Worm (Caenorhabditis elegans): ENCODE data around the gene best-7.
"Not testable (repeated sequence)": the region's sequence is repeated elsewhere in the genome, so short reads cannot be mapped to it uniquely, and the experiment has no call there.

Gene best-7

DNA sequence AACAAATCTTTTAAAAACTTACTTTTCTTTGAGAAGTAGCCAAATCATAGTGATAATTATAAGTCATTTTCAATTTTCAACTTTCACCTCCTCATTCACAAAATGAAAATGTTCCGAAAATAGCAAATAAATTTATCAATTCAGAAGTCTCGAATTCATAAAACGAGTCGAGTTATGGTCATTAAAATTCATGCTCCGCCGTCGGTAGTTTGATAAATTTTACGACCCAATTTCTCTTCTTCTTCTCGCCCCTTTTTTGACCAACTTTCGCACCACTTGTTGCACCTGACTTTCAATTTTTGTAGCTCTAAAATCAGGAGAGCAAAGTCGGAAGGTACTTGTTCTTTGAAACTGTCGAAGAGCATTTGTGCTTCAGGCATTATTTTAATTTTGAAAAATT is at the start of gene best-7:
TSS of gene best-7 (minus strand) at position 239 of the 400 bp plus-strand sequence.
- no peak for TF ChIP-seq unc-62 (GFP tag; optimal IDR thresholded peaks at IDR 0.05)

DNA sequence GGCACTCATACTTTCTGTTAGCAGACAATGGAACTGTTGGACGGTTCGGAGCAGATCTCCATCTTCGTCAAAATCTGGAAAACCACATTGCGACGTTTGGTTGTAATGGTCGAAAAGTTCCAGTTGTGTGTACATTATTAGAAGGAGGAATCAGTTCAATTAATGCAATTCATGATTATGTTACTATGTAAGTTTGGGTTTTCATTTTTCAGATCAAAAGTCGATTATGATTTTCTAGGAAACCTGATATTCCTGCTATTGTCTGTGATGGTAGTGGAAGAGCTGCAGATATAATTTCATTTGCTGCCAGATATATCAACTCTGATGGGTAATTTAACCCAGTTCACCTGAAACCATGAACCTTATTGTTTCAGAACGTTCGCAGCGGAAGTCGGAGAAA is 45.9 kb upstream of the best-7 start:
- no peak for TF ChIP-seq unc-62 (GFP tag; optimal IDR thresholded peaks at IDR 0.05)

DNA sequence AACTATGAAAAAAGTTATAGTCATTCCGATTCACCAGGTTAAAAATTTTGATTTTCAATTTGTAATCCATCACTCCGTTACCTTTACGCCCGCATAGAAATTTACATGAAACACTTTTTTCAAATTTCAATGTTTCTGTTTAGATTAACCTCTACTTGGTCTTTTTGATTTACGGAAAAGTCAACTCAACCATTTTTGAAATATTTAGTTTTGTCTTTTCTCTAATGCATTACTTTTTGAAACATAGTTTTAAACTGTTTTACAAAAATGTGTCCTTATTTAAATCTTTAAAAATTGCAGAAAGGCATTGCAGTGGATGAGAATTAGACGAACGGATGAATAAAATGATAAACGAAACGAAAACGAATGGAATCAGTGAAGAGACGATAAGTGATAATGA is 43.0 kb upstream of the best-7 start, which contains the start of gene gtl-2:
TSS of gene gtl-2 (plus strand) at position 301 of the 400 bp plus-strand sequence.
- TF ChIP-seq unc-62 (GFP tag; optimal IDR thresholded peaks at IDR 0.05) = no peak

DNA sequence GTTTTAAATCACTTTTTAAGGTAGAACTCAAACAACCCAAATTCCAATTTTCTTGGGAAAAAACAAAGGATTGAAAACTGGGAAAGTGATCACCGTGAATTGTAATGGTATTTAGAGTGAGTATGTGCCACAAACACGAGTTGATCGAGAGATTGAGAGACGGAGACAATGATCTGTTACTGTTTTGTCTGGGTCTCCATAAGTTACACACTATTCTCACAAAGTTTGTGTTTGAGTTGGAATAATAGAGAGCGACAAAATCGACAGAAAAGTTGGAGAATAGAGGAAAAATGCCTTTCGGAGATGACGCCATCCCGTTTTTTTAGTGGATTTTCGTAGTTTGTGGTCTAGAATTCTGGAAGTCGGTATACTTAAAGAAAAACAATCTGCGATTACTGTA is 41.2 kb upstream of the best-7 start, which contains the start of gene nhr-7:
TSS of gene nhr-7 (minus strand) at position 101 of the 400 bp plus-strand sequence.
- TF ChIP-seq unc-62 (GFP tag; optimal IDR thresholded peaks at IDR 0.05) = no peak

DNA sequence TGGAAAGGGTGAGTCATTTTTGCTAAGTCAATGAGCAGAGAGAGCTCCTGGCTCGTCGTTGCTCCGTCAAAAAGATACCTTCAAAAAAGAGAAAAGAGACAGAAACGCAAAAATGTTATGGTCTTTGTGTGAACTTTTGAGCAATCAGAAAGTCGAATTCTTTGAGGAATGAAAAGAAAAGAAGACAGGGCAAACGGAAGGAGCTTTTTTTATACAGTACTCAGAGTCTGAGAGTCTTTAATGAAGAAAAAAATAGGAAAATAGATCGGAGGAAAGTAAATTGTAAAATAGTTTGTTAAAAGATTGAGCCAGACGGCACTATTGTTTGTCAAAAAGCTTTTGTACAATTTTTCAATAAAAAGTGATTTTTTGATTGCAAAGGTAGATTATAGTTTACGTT is 39.4 kb upstream of the best-7 start:
- TF ChIP-seq unc-62 (GFP tag; optimal IDR thresholded peaks at IDR 0.05) = no peak

DNA sequence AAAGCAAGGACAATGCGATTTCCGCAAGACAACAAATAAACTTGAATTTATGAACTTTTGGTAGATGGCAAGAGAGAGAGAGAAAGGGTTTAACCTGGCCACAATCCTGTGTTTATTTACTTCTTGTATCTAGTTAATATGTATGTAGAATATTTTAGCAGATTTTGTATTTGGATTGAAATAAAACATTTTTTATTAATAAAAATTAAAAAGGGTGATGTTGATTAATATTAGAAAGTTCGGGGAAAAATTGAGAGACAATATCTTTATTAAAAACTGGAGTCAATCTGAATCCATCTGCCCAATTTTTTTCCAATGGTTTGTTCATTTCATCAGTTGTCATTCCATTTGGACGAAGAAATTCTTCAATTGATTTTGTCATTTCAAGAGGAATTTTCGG is 36.0 kb upstream of the best-7 start, which contains the start of gene col-127:
TSS of gene col-127 (minus strand) at position 101 of the 400 bp plus-strand sequence.
- no peak for TF ChIP-seq unc-62 (GFP tag; optimal IDR thresholded peaks at IDR 0.05)

DNA sequence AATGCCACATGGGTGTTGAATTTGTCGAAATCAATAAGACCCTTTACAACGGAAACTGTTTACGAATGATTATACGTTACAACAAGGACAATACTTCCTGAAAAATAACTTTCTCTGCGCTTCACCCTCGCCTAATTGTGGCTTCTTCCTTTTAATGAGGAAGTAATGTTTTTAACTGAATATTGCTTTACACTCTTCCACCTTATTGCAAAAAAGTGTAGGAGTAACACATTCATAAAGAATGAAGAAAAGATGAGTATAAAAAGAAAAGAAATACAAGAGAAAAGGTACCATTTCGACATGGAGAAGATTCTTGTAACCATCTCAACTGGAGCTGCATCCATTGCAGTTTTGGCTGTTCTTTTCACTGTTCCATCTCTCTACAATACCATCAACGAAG is 33.0 kb upstream of the best-7 start, which contains the start of gene col-126:
TSS of gene col-126 (plus strand) at position 301 of the 400 bp plus-strand sequence.
- TF ChIP-seq unc-62 (GFP tag; optimal IDR thresholded peaks at IDR 0.05) = not testable (repeated sequence)

DNA sequence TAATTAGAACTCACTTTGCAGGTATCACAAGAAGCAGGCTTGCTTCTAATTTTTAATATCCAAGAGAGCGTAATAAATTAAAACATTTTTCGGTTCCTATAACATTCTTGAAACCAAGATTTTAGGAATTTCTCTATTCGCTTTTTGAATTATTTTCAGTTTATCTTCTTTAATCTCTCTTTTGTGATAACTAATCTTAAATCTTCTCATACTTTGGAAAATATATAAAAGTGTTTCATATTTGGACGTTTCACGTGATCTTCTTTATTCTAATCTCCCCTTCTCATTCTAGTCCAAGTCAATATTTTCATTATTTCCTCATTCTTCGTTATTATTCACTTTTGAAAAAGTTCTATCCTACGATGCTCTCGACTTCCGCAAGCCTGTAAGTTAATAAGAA is 31.4 kb upstream of the best-7 start, which contains the start of gene F54D1.1:
TSS of gene F54D1.1 (plus strand) at position 301 of the 400 bp plus-strand sequence.
- TF ChIP-seq unc-62 (GFP tag; optimal IDR thresholded peaks at IDR 0.05) = no peak

DNA sequence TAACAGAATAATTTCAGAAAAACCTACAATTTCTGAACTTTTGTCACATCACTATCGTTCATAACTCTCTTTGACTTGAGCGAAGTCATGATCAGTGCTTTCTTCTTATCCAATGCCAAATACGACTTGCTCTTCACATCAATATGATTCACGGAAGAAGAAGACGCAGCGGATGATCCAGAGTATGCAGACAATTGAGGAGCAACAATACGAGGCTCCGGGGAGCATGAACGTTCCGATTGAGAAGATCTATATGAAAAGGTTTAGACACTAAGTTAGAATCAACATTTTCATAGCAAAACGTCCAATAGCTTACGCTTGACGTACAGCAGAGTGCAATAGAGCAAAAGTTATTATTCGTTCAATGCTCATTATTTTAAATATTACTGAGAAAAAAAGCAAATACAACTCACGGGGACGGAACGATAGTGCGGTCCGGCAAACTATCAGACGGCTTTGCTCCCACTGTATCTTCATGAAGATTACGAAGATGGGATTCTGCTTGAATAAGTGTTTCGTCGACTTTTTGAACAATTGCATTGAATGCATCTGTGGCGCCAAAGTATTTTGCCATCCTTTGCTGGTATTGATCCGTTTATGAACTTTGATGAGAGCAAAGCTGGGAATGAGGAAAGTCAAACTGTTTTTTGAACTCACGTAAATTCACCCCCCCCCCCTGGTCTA is 30.6 kb upstream of the best-7 start, which contains the start of gene C05C12.5:
TSS of gene C05C12.5 (minus strand) at position 642 of the 684 bp plus-strand sequence.
- no peak for TF ChIP-seq unc-62 (GFP tag; optimal IDR thresholded peaks at IDR 0.05)

DNA sequence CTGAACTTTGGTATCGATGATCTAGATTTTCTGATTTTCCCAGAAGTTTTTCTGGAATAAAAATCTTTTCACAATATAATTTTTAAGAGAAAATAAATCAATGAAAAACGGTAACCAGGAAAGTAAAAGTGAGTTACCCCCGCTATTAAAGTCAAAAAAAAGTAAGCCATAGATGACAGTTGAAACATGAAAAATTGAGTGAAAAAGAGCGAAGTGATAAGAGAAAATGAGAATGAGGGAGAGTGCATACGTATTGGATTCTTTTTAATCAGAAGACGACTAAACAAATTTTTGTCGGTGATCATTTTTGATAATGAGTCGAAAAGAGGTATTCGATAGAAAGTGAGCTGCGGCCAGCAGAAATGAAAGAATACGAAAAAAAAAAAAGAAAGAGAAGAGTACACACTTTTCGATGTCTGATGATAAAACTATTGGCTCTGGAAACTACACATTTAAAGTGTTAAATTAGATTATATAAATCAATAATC is 29.4 kb upstream of the best-7 start, which contains the start of gene gtl-1:
TSS of gene gtl-1 (minus strand) at position 51 of the 488 bp plus-strand sequence.
- no peak for TF ChIP-seq unc-62 (GFP tag; optimal IDR thresholded peaks at IDR 0.05)

DNA sequence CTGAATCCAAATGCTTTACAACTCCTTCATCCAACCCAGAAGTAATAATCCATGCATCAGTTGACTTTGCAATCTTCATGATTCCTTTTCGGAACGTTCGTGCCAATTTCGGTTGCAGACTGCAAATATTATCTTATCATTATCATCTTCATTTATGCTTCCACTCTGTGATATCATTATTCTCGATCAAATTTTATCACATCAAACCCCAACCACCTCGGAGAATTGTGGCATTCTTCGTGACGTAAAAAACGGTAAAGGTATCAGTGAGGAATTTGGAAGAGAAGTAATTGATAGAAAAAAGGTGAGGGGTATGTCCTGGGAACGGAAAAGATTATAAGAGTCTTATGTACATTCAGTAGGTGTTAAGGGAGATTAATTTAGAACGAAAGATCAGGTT is 27.4 kb upstream of the best-7 start:
- no peak for TF ChIP-seq unc-62 (GFP tag; optimal IDR thresholded peaks at IDR 0.05)

DNA sequence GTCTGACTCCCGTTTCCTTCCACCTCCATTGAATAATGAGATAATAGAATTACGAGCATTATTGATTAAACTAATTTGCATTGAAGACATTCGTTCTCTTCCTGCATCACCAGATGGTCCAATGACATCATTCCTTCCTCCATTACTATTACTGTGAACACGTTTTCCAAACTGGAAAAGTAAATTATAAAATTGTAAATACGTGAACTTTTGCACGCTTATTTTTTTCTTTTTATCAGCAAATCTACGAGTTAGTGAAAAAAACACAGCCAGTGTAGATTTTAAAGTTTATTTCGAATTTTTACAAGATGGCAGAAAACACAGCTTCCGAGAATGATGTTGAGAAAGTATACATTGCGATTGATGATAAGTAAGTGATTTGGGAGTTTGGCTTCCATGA is 23.6 kb upstream of the best-7 start, which contains the start of gene C05C12.1:
TSS of gene C05C12.1 (plus strand) at position 301 of the 400 bp plus-strand sequence.
- TF ChIP-seq unc-62 (GFP tag; optimal IDR thresholded peaks at IDR 0.05) = not testable (repeated sequence)

DNA sequence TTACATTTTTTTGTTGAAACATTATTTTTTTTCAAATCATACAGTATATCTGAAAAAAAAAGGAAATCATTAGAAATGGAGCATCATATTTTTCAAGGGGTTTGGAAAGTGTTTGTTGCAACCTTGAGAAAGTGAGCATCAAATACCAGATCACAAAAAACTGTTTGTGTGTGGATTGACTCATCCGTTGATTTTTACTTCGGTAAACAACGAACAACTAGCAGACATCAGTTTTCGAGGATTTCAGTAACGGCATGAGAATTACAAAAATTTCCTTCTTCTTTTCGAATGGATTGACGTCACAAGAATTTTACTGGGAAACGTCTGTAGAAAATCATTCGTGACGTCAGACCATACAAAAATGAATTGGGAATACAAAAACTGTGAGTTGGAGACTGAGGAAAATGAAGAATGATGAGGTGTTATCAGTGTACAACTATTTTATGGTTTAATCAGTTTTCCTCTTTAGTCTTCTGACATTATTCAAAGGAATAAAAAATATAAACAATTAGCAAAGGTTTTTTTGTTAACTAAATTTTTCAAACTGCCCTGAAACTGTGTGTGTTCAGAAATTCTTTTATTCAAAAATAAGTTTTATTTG is 18.0 kb upstream of the best-7 start, which contains the start of gene C05C12.4:
TSS of gene C05C12.4 (minus strand) at position 51 of the 601 bp plus-strand sequence.
- no peak for TF ChIP-seq unc-62 (GFP tag; optimal IDR thresholded peaks at IDR 0.05)

DNA sequence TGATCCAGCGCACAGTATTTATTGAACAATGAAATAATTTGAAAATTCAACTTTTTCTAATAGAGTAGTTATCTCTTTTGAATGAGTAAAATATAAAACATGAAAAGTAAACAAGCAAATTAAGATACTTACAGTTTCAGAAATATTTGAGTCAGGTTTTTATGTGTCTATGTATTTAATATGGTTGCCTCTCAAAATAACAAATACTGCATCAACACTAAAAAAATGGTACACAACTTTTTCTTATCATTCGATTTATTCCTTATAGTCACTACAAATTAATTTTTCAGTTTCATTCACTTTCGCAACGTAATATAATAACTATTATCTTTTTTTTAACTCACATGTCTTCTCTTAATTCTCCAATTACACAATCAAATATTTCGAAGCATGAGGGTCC is 17.3 kb upstream of the best-7 start:
- no peak for TF ChIP-seq unc-62 (GFP tag; optimal IDR thresholded peaks at IDR 0.05)

DNA sequence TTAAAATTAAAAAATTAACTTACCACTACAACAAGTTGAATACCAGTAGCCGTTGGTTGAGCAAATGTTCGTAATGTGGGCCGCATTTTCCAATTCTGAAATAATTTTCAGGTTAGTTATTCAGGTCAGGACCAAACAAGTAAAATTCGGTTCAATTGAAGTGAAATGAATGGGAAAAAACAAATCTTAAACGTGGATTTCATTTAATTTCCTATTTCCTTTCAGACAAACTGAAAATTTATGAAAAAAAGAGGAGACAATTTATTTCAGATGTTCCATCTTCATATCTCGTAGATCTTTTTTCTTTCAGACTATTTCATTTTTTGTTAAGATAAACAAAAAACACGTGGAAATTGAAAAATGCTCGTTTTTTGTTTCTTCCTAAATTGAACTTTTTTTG is 11.3 kb upstream of the best-7 start, which contains the start of gene C05C12.6:
TSS of gene C05C12.6 (minus strand) at position 101 of the 400 bp plus-strand sequence.
- no peak for TF ChIP-seq unc-62 (GFP tag; optimal IDR thresholded peaks at IDR 0.05)

DNA sequence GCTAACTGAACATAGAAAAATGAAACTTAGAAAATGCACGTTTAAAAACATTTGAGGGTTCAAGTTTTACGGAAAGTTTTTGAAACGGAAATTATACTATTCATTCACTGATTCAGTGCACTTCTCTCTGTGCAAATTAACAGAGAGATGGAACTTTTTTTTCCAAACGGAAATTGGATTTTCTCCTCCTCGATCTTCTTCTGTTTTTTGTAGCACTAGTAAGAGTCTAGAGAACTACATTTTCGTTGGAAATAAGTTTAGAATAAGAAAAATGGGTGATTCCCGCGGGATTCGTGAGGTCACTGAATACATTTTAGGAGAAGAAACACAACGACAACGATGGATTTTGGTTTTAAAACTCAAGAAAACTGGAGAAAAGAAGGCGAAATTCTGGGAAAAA is 5.6 kb upstream of the best-7 start:
- no peak for TF ChIP-seq unc-62 (GFP tag; optimal IDR thresholded peaks at IDR 0.05)

All from whole organism, dauer.